Fruit fly (Drosophila melanogaster) whole organism, embryonic: Measurements from ENCODE around the gene CG31924.

ENCODE experiments used
- Abd-B ChIP-seq: fragments of 200-800 bp; sonication (Bioruptor generic); optimal IDR thresholded peaks from 2 replicates; lab custom pipeline; 2018; ENCODE audit warnings: missing biosample characterization, mild to moderate bottlenecking, missing genetic modification characterization, moderate library complexity
- Asciz ChIP-seq: fragments of 200-800 bp; sonication (Bioruptor generic); optimal IDR thresholded peaks from 2 replicates; lab custom pipeline; 2017; ENCODE audit warnings: missing biosample characterization, mild to moderate bottlenecking, missing genetic modification characterization, missing genetic modification reagents
- Awh ChIP-seq: fragments of 200-800 bp; sonication (Bioruptor generic); IDR thresholded peaks from 2 replicates; pipeline ENCODE4, ENCODE4 v1.3.6; 2022; ENCODE audit warnings: missing biosample characterization, missing genetic modification characterization
- C15 ChIP-seq: fragments of 200-800 bp; sonication (Bioruptor generic); IDR thresholded peaks from 3 replicates; pipeline ENCODE4 v1.3.6; 2022; ENCODE audit warnings: missing biosample characterization, missing genetic modification characterization
- CG10147 ChIP-seq: fragments of 200-800 bp; sonication (Bioruptor generic); optimal IDR thresholded peaks from 2 replicates; lab custom pipeline; 2019; ENCODE audit warnings: missing biosample characterization, mild to moderate bottlenecking, missing genetic modification characterization, moderate library complexity
- CG10543 ChIP-seq: fragments of 200-800 bp; sonication (Bioruptor generic); optimal IDR thresholded peaks from 3 replicates; lab custom pipeline; 2017; ENCODE audit warnings: missing biosample characterization, mild to moderate bottlenecking, missing genetic modification characterization, moderate library complexity
- CG12071 ChIP-seq: fragments of 200-800 bp; sonication (Bioruptor generic); optimal IDR thresholded peaks from 3 replicates; lab custom pipeline; 2018; ENCODE audit warnings: missing biosample characterization, mild to moderate bottlenecking, missing genetic modification characterization
- CG1233 ChIP-seq: fragments of 200-800 bp; sonication (Bioruptor generic); optimal IDR thresholded peaks from 4 replicates; lab custom pipeline; 2018; ENCODE audit warnings: missing biosample characterization, mild to moderate bottlenecking, missing genetic modification characterization
- CG13123 ChIP-seq: fragments of 200-800 bp; sonication (Bioruptor generic); optimal IDR thresholded peaks from 2 replicates; lab custom pipeline; 2016; ENCODE audit warnings: missing biosample characterization, missing genetic modification characterization
- CG15269 ChIP-seq: fragments of 200-800 bp; sonication (Bioruptor generic); optimal IDR thresholded peaks from 2 replicates; lab custom pipeline; 2018; ENCODE audit warnings: missing biosample characterization, mild to moderate bottlenecking, missing genetic modification characterization, moderate library complexity
- CG1529 ChIP-seq: fragments of 200-800 bp; sonication (Bioruptor generic); optimal IDR thresholded peaks from 3 replicates; lab custom pipeline; 2018; ENCODE audit warnings: missing biosample characterization, missing genetic modification characterization
- CG17802 ChIP-seq: fragments of 200-800 bp; sonication (Bioruptor generic); optimal IDR thresholded peaks from 2 replicates; lab custom pipeline; 2018; ENCODE audit warnings: missing biosample characterization, mild to moderate bottlenecking, missing genetic modification characterization, moderate library complexity
- CG17829 ChIP-seq: fragments of 200-800 bp; optimal IDR thresholded peaks from 2 replicates; lab custom pipeline; 2019; ENCODE audit warnings: missing biosample characterization, mild to moderate bottlenecking, missing genetic modification characterization, moderate library complexity
- CG33213 ChIP-seq: fragments of 200-800 bp; sonication (Bioruptor generic); optimal IDR thresholded peaks from 3 replicates; lab custom pipeline; 2016; ENCODE audit warnings: missing biosample characterization, missing genetic modification characterization
- CG3847 ChIP-seq: fragments of 200-800 bp; sonication (Bioruptor generic); IDR thresholded peaks from 2 replicates; pipeline ENCODE4 v1.3.6; 2022; ENCODE audit warnings: missing biosample characterization, missing genetic modification characterization
- CG4328 ChIP-seq: fragments of 200-800 bp; sonication (Bioruptor generic); optimal IDR thresholded peaks from 3 replicates; lab custom pipeline; 2017; ENCODE audit warnings: missing biosample characterization, missing genetic modification reagents, missing genetic modification characterization
- CG4617 ChIP-seq: fragments of 200-800 bp; sonication (Bioruptor generic); optimal IDR thresholded peaks from 3 replicates; lab custom pipeline; 2016; ENCODE audit warnings: missing biosample characterization, missing genetic modification characterization, borderline replicate concordance
- CG4730 ChIP-seq: fragments of 200-800 bp; sonication (Bioruptor generic); IDR thresholded peaks from 2 replicates; pipeline ENCODE4 v1.3.6; 2022; ENCODE audit warnings: missing biosample characterization, missing genetic modification characterization
- CG8281 ChIP-seq: fragments of 200-800 bp; sonication (Bioruptor generic); optimal IDR thresholded peaks from 2 replicates; lab custom pipeline; 2018; ENCODE audit warnings: missing biosample characterization, mild to moderate bottlenecking, missing genetic modification characterization, moderate library complexity
- CG8359 ChIP-seq: fragments of 200-800 bp; sonication (Bioruptor generic); optimal IDR thresholded peaks from 2 replicates; lab custom pipeline; 2017; ENCODE audit warnings: missing biosample characterization, mild to moderate bottlenecking, missing genetic modification characterization, borderline replicate concordance
- CrebB ChIP-seq: fragments of 200-800 bp; sonication (Bioruptor generic); optimal IDR thresholded peaks from 3 replicates; lab custom pipeline; 2018; ENCODE audit warnings: missing biosample characterization, mild to moderate bottlenecking, missing genetic modification characterization
- Dip3 ChIP-seq: fragments of 200-800 bp; sonication (Bioruptor generic); optimal IDR thresholded peaks from 3 replicates; lab custom pipeline; 2016; ENCODE audit warnings: missing biosample characterization, missing genetic modification characterization
- Doc2 ChIP-seq: fragments of 200-800 bp; sonication (Bioruptor generic); IDR thresholded peaks from 2 replicates; pipeline ENCODE4 v1.3.6; 2022; ENCODE audit warnings: missing biosample characterization, missing genetic modification characterization
- Doc3 ChIP-seq: fragments of 200-800 bp; sonication (Bioruptor generic); IDR thresholded peaks from 3 replicates; pipeline ENCODE4 v1.3.6; 2022; ENCODE audit warnings: missing biosample characterization, missing genetic modification characterization; ENCODE audit not compliant: partially characterized antibody
- Drgx ChIP-seq: fragments of 200-800 bp; sonication (Bioruptor generic); IDR thresholded peaks from 2 replicates; pipeline ENCODE4 v1.3.6; 2022; ENCODE audit warnings: missing biosample characterization, missing genetic modification characterization
- Eip74EF ChIP-seq, 2 experiments: fragments of 200-800 bp in 1 of 2; fragments of >200 bp in 1 of 2; sonication (Bioruptor generic) in 1 of 2; optimal IDR thresholded peaks; 2 replicates each; lab custom pipeline; 2017 to 2019; ENCODE audit warnings: missing biosample characterization in 2 of 2, missing genetic modification characterization in 2 of 2, mild to moderate bottlenecking in 1 of 2, moderate library complexity in 1 of 2
- GATAe ChIP-seq: fragments of 200-800 bp; sonication (Bioruptor generic); conservative IDR thresholded peaks from 2 replicates; pipeline ENCODE4 v1.3.6; 2022; ENCODE audit warnings: missing biosample characterization, missing genetic modification characterization
- HHEX ChIP-seq: fragments of 200-800 bp; sonication (Bioruptor generic); optimal IDR thresholded peaks from 3 replicates; lab custom pipeline; 2017; ENCODE audit warnings: missing biosample characterization, mild to moderate bottlenecking, missing genetic modification characterization, missing genetic modification reagents
- Hmr ChIP-seq: fragments of 200-800 bp; sonication (Bioruptor generic); optimal IDR thresholded peaks from 3 replicates; lab custom pipeline; 2017; ENCODE audit warnings: mild to moderate bottlenecking, missing biosample characterization, missing genetic modification reagents, missing genetic modification characterization
- Oli ChIP-seq: fragments of 200-800 bp; sonication (Bioruptor generic); optimal IDR thresholded peaks from 2 replicates; lab custom pipeline; 2018; ENCODE audit warnings: missing biosample characterization, mild to moderate bottlenecking, missing genetic modification characterization, moderate library complexity
- Spps ChIP-seq: fragments of 200-800 bp; sonication (Bioruptor generic); optimal IDR thresholded peaks from 2 replicates; lab custom pipeline; 2018; ENCODE audit warnings: missing biosample characterization, mild to moderate bottlenecking, missing genetic modification characterization
- Tbp ChIP-seq: fragments of >200 bp; optimal IDR thresholded peaks from 2 replicates; lab custom pipeline; 2018; ENCODE audit warnings: missing biosample characterization, missing genetic modification characterization
- Trl ChIP-seq, 3 experiments: fragments of >200 bp in 2 of 3; fragments of 200-800 bp in 1 of 3; sonication (Bioruptor generic) in 1 of 3; optimal IDR thresholded peaks; 2 replicates in 1 of 3; 3 replicates in 2 of 3; lab custom pipeline; 2016 to 2017; ENCODE audit warnings: missing biosample characterization in 1 of 3, missing genetic modification characterization in 1 of 3
- Vsx1 ChIP-seq: fragments of 200-800 bp; sonication (Bioruptor generic); optimal IDR thresholded peaks from 2 replicates; lab custom pipeline; 2017; ENCODE audit warnings: missing biosample characterization, mild to moderate bottlenecking, missing genetic modification characterization, missing genetic modification reagents
- ase ChIP-seq: fragments of 200-800 bp; sonication (Bioruptor generic); IDR thresholded peaks from 3 replicates; pipeline ENCODE4 v1.3.6; 2022; ENCODE audit warnings: missing biosample characterization, missing genetic modification characterization
- chif ChIP-seq, 2 experiments: fragments of 200-800 bp; sonication (Bioruptor generic); optimal IDR thresholded peaks; 3 replicates each; lab custom pipeline; 2016; ENCODE audit warnings: missing biosample characterization in 2 of 2, missing genetic modification characterization in 2 of 2
- chm ChIP-seq: fragments of 200-800 bp; sonication (Bioruptor generic); IDR thresholded peaks from 2 replicates; pipeline ENCODE4 v1.3.6; 2022; ENCODE audit warnings: missing biosample characterization, missing genetic modification characterization
- emc ChIP-seq: fragments of 200-800 bp; sonication (Bioruptor generic); optimal IDR thresholded peaks from 2 replicates; lab custom pipeline; 2016; ENCODE audit warnings: missing biosample characterization, missing genetic modification characterization
- fd64A ChIP-seq: fragments of 200-800 bp; sonication (Bioruptor generic); optimal IDR thresholded peaks from 3 replicates; lab custom pipeline; 2018; ENCODE audit warnings: missing biosample characterization, mild to moderate bottlenecking, missing genetic modification characterization
- gsb-n ChIP-seq: fragments of 200-800 bp; sonication (Bioruptor generic); optimal IDR thresholded peaks from 3 replicates; lab custom pipeline; 2018; ENCODE audit warnings: missing biosample characterization, mild to moderate bottlenecking, missing genetic modification characterization
- gt ChIP-seq: fragments of 200-800 bp; sonication (Bioruptor generic); IDR thresholded peaks from 2 replicates; pipeline ENCODE4 v1.3.6; 2022; ENCODE audit warnings: missing biosample characterization, missing genetic modification characterization
- kni ChIP-seq: fragments of 200-800 bp; sonication (Bioruptor generic); optimal IDR thresholded peaks from 3 replicates; lab custom pipeline; 2017; ENCODE audit warnings: mild to moderate bottlenecking, missing biosample characterization, missing genetic modification reagents, missing genetic modification characterization
- mirr ChIP-seq: fragments of 200-800 bp; sonication (Bioruptor generic); optimal IDR thresholded peaks from 3 replicates; lab custom pipeline; 2018; ENCODE audit warnings: missing biosample characterization, mild to moderate bottlenecking, missing genetic modification characterization
- nerfin-1 ChIP-seq: fragments of 200-800 bp; sonication (Bioruptor generic); optimal IDR thresholded peaks from 3 replicates; lab custom pipeline; 2019; ENCODE audit warnings: missing biosample characterization, mild to moderate bottlenecking, missing genetic modification characterization, moderate library complexity
- oc ChIP-seq: fragments of 200-800 bp; sonication (Bioruptor generic); optimal IDR thresholded peaks from 2 replicates; lab custom pipeline; 2018; ENCODE audit warnings: missing biosample characterization, mild to moderate bottlenecking, missing genetic modification characterization, moderate library complexity
- org-1 ChIP-seq: fragments of 200-800 bp; sonication (Bioruptor generic); optimal IDR thresholded peaks from 2 replicates; lab custom pipeline; 2017; ENCODE audit warnings: missing biosample characterization, missing genetic modification characterization
- pho ChIP-seq: fragments of 200-800 bp; sonication (Bioruptor generic); optimal IDR thresholded peaks from 2 replicates; lab custom pipeline; 2016; ENCODE audit warnings: missing biosample characterization, missing genetic modification characterization
- schlank ChIP-seq: fragments of 200-800 bp; sonication (Bioruptor generic); optimal IDR thresholded peaks from 2 replicates; lab custom pipeline; 2018; ENCODE audit warnings: missing biosample characterization, mild to moderate bottlenecking, missing genetic modification characterization
- seq ChIP-seq: fragments of 200-800 bp; sonication (Bioruptor generic); IDR thresholded peaks from 2 replicates; pipeline ENCODE4 v1.3.6; 2022; ENCODE audit warnings: missing biosample characterization, missing genetic modification characterization
- zfh1 ChIP-seq: fragments of 200-800 bp; sonication (Bioruptor generic); IDR thresholded peaks from 3 replicates; pipeline ENCODE4 v1.3.6; 2022; ENCODE audit warnings: missing biosample characterization, missing genetic modification characterization

Gene CG31924

dm6 chr2L:1316422-1316821 is 38.3 kb downstream of the CG31924 start (continued):
- no peak for TF ChIP-seq CG17829 (tag; lab: Kevin White, UChicago)
- no peak for TF ChIP-seq CG4730 (GFP tag; lab: Robert Waterston, UW)
- peak; percentile 52; the same call in 1 of the 2 replicates for TF ChIP-seq chm
- no peak for TF ChIP-seq CG1529 (GFP tag; lab: Kevin White, UChicago)
- TF ChIP-seq Vsx1 (GFP tag; lab: Kevin White, UChicago) = no peak
- TF ChIP-seq GATAe (GFP tag; lab: Robert Waterston, UW) = no peak
- TF ChIP-seq org-1 (GFP tag; lab: Kevin White, UChicago) = no peak
- no peak for TF ChIP-seq CG8359
- TF ChIP-seq oc (tag; lab: Kevin White, UChicago) = no peak
- TF ChIP-seq Tbp = no peak
- TF ChIP-seq zfh1 (GFP tag; lab: Robert Waterston, UW) = peak; percentile 57; the same call in 2 of the 3 replicates
- TF ChIP-seq Oli (tag; lab: Kevin White, UChicago) = peak; percentile 29
- TF ChIP-seq CG10543 = no peak
- TF ChIP-seq nerfin-1 = no peak
- TF ChIP-seq gt (GFP tag; lab: Robert Waterston, UW) = no peak
- TF ChIP-seq mirr (GFP tag; lab: Kevin White, UChicago) = no peak
- peak; percentile 35 for TF ChIP-seq CG15269 (tag; lab: Kevin White, UChicago)
- no peak for TF ChIP-seq Eip74EF (GFP tag; optimal IDR thresholded peaks at IDR 0.05; lab: Kevin White, UChicago)
- no peak for TF ChIP-seq kni (GFP tag; lab: Kevin White, UChicago)
- TF ChIP-seq CG10147 (GFP tag; lab: Kevin White, UChicago) = no peak
- no peak for TF ChIP-seq Trl (optimal IDR thresholded peaks at IDR 0.05; lab: Kevin White, UChicago)
- TF ChIP-seq Trl (GFP tag; optimal IDR thresholded peaks at IDR 0.05; lab: Kevin White, UChicago) = no peak
- no peak for TF ChIP-seq Abd-B (GFP tag; lab: Kevin White, UChicago)
- 0 out of 2 replicates have a peak, but pooled peaks have one; percentile 16 for TF ChIP-seq Awh (GFP tag; lab: Robert Waterston, UW)
- peak in 1 of 2 experiments; percentile 2 for TF ChIP-seq chif (GFP tag; optimal IDR thresholded peaks at IDR 0.05; lab: Kevin White, UChicago)
- no peak for TF ChIP-seq CG1233
- no peak for TF ChIP-seq C15 (GFP tag; lab: Robert Waterston, UW)
- TF ChIP-seq CG13123 = no peak
- no peak for TF ChIP-seq CG8281 (tag; lab: Kevin White, UChicago)
- TF ChIP-seq Doc3 (GFP tag; lab: Robert Waterston, UW) = no peak
- no peak for TF ChIP-seq HHEX
- TF ChIP-seq gsb-n (tag; lab: Kevin White, UChicago) = no peak
- no peak for TF ChIP-seq Spps (tag; lab: Kevin White, UChicago)
- no peak for TF ChIP-seq CrebB (tag; lab: Kevin White, UChicago)
- TF ChIP-seq fd64A (GFP tag; lab: Kevin White, UChicago) = no peak
- peak; percentile 38 for TF ChIP-seq Asciz (GFP tag; lab: Kevin White, UChicago)
- no peak for TF ChIP-seq CG17802 (tag; lab: Kevin White, UChicago)
- TF ChIP-seq Drgx (GFP tag; lab: Robert Waterston, UW) = no peak
- no peak for TF ChIP-seq Dip3 (GFP tag; lab: Kevin White, UChicago)
- TF ChIP-seq CG4328 = no peak
- no peak for TF ChIP-seq pho (GFP tag; lab: Kevin White, UChicago)
- no peak for TF ChIP-seq CG33213 (GFP tag; lab: Kevin White, UChicago)
- TF ChIP-seq Doc2 (GFP tag; lab: Robert Waterston, UW) = no peak
- no peak for TF ChIP-seq schlank (tag; lab: Kevin White, UChicago)
- no peak for TF ChIP-seq CG4617
- no peak for TF ChIP-seq CG12071 (GFP tag; lab: Kevin White, UChicago)
- no peak for TF ChIP-seq CG3847 (GFP tag; lab: Robert Waterston, UW)
- no peak for TF ChIP-seq emc (GFP tag; lab: Kevin White, UChicago)
- TF ChIP-seq Hmr (GFP tag; lab: Kevin White, UChicago) = peak; percentile 53
- TF ChIP-seq ase (GFP tag; lab: Robert Waterston, UW) = 0 out of 3 replicates have a peak, but pooled peaks have one; percentile 36
- no peak for TF ChIP-seq seq (GFP tag; lab: Robert Waterston, UW)
